Worm (Caenorhabditis elegans): Measurements from ENCODE around the gene T04C12.9.

DNA sequence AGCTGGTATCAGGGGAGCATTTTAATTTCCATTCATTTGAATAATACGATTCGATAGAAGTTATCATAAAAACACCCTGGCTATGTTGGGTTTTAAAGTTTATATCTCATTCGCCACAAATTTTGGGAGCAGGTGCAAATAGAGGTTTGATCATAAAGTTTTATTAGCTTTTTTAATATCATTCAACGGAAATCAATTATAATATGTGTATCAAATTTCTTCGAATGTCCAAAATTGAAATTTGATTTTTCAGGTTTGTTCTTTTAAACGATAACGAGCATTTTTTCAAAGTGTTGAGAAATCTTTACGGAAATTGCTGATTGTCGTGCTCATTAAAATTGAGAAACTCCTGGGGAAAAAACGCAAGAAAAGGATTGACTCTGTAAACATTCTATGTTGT is 14.3 kb downstream of the T04C12.9 start, which contains the start of gene srh-74:
- TF ChIP-seq unc-39 (tag; optimal IDR thresholded peaks at IDR 0.05) (no peak), ztf-11 (tag; optimal IDR thresholded peaks at IDR 0.05) (no peak), nhr-12 (tag; optimal IDR thresholded peaks at IDR 0.05) (no peak), mep-1 (tag; optimal IDR thresholded peaks at IDR 0.05) (no peak), elt-1 (tag; optimal IDR thresholded peaks at IDR 0.05; ENCODE audit: borderline replicate concordance, insufficient read depth) (no peak), sptf-1 (tag; optimal IDR thresholded peaks at IDR 0.05) (no peak), nhr-76 (tag; optimal IDR thresholded peaks at IDR 0.05) (no peak)
